Worm (Caenorhabditis elegans): ENCODE data around the gene C25F9.16.

C25F9.16 gene

DNA sequence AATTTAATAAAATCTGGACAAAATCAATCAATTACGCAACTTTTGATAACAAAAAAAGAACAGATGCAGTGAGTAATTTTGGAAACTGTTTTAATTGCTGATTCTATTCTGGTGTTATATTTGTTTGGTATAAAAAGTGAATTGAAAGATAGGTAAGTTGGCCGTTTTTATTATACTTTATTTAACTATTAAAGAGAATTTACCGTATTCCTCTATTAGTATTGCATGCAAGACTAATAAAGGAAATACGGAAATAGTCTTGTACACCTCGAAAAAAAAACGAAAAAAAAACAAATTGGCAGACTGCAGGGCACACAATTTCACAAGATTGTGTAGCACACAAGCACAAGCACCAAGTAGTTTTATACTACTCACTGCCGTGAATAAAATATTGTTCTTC is 28.4 kb downstream of the C25F9.16 start, which contains the start of gene Y43F8B.25:
TSS of gene Y43F8B.25 (plus strand) at position 301 of the 400 bp plus-strand sequence.
- TF ChIP-seq nhr-23 (tag; optimal IDR thresholded peaks at IDR 0.05) (no peak), elt-2 (tag; optimal IDR thresholded peaks at IDR 0.05) (no peak), snpc-4 (tag; optimal IDR thresholded peaks at IDR 0.05) (no peak), lin-39 (tag; optimal IDR thresholded peaks at IDR 0.05) (no peak), fos-1 (tag; optimal IDR thresholded peaks at IDR 0.05) (no peak), ceh-9 (tag; optimal IDR thresholded peaks at IDR 0.05) (no peak), nhr-77 (tag; optimal IDR thresholded peaks at IDR 0.05) (no peak), ama-1 (optimal IDR thresholded peaks at IDR 0.05) (no peak), eor-1 (tag; optimal IDR thresholded peaks at IDR 0.05) (no peak), ceh-16 (tag; optimal IDR thresholded peaks at IDR 0.05) (no peak), skn-1 (tag; optimal IDR thresholded peaks at IDR 0.05) (no peak), nhr-43 (tag; optimal IDR thresholded peaks at IDR 0.05; ENCODE audit: poor library complexity, severe bottlenecking) (no peak), egl-27 (tag; optimal IDR thresholded peaks at IDR 0.05) (no peak), lin-15B (tag; optimal IDR thresholded peaks at IDR 0.05) (no peak), ZK546.5 (tag; optimal IDR thresholded peaks at IDR 0.05) (no peak), nhr-237 (tag; optimal IDR thresholded peaks at IDR 0.05) (no peak), nhr-76 (tag; optimal IDR thresholded peaks at IDR 0.05) (no peak), ztf-4 (tag; optimal IDR thresholded peaks at IDR 0.05) (no peak)

DNA sequence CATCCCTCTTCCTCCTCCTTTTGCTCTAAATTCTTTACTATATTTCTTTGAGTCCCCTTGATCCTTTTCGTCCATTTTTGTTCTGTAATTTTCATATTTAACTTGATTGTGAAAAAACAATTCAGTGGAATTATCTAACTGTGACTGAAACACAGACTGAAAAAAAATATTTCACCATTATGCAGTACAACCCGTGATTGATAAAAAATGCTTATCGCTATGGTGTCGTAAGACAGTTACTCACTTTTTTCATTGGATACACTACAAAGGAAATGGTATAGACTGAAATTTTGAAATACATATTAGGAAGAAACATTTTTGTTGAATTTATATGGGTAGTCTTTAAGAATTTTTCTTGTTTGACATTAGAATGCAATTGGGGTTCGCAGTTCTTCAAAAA is 33.4 kb downstream of the C25F9.16 start, which contains the start of gene Y43F8B.23:
TSS of gene Y43F8B.23 (minus strand) at position 75 of the 400 bp plus-strand sequence.
- no peak for TF ChIP-seq fkh-10 (GFP tag; optimal IDR thresholded peaks at IDR 0.05)
- peak; percentile 81 for TF ChIP-seq elt-2 (tag; optimal IDR thresholded peaks at IDR 0.05)
- no peak for TF ChIP-seq nfya-1 (tag; optimal IDR thresholded peaks at IDR 0.05; ENCODE audit: insufficient read depth)
- TF ChIP-seq fkh-2 (tag; optimal IDR thresholded peaks at IDR 0.05), result no peak
- peak; percentile 52 for TF ChIP-seq pha-4 (tag; optimal IDR thresholded peaks at IDR 0.05)
- TF ChIP-seq elt-3 (tag; optimal IDR thresholded peaks at IDR 0.05), result no peak
- peak; percentile 63 for TF ChIP-seq pqm-1 (tag; optimal IDR thresholded peaks at IDR 0.05)
- TF ChIP-seq ceh-28 (tag; optimal IDR thresholded peaks at IDR 0.05), result no peak
- TF ChIP-seq jun-1 (tag; optimal IDR thresholded peaks at IDR 0.05), result peak; percentile 41

DNA sequence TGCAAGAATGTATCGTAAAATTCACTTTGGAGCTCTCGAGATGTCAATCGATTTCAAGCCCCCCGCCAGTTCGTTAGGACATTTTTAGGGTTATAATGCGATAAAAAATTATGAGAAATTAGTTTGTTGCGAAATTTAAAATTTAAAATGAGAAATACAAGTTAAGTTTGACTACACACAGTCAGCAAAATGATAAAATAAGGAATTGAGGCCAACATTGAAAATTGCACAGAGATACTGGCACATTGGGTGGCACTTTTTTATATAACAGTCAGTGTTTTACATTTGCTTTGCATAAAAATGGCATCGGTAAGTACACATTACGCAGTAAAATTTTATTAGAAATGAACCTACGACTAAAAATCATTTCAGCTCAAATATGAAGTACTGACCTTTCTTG is 33.9 kb downstream of the C25F9.16 start, which contains the start of gene Y43F8B.12:
TSS of gene Y43F8B.12 (plus strand) at position 301 of the 400 bp plus-strand sequence.
- TF ChIP-seq ceh-28 (tag; optimal IDR thresholded peaks at IDR 0.05) (no peak), nhr-28 (tag; optimal IDR thresholded peaks at IDR 0.05) (no peak), nhr-12 (tag; optimal IDR thresholded peaks at IDR 0.05) (no peak), hmg-11 (tag; optimal IDR thresholded peaks at IDR 0.05) (no peak), tbx-2 (tag; optimal IDR thresholded peaks at IDR 0.05) (no peak), ceh-16 (tag; optimal IDR thresholded peaks at IDR 0.05) (no peak), aly-2 (tag; optimal IDR thresholded peaks at IDR 0.05) (no peak), nhr-77 (tag; optimal IDR thresholded peaks at IDR 0.05) (no peak), unc-39 (tag; optimal IDR thresholded peaks at IDR 0.05) (no peak), unc-62 (GFP tag; optimal IDR thresholded peaks at IDR 0.05) (no peak), ceh-82 (tag; optimal IDR thresholded peaks at IDR 0.05) (no peak), egl-27 (tag; optimal IDR thresholded peaks at IDR 0.05) (no peak), nfya-1 (tag; optimal IDR thresholded peaks at IDR 0.05; ENCODE audit: insufficient read depth) (no peak), nhr-25 (tag; optimal IDR thresholded peaks at IDR 0.05) (no peak), nhr-11 (tag; optimal IDR thresholded peaks at IDR 0.05) (no peak)

DNA sequence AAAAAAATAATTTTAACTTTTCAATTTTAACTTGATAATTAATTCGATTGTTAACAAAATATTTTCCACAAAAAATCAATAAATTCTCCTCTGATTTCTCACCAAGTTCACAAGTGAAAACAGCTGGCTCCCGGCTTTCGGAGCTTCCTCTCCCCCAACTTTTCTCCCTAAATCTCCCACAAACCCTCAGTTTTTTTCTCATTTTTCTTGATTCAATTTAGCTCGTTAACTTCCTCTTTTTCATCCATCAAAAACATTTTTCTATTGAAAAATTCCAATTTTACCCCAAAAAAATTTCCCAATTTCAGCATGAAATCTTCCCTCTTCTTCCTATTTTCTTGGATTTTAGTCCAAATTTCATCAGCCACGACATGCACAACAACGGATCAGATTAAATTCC is 36.2 kb downstream of the C25F9.16 start, which contains the start of gene Y43F8B.11:
TSS of gene Y43F8B.11 (plus strand) at position 301 of the 400 bp plus-strand sequence.
- TF ChIP-seq nhr-11 (tag; optimal IDR thresholded peaks at IDR 0.05), result no peak
- TF ChIP-seq aly-2 (tag; optimal IDR thresholded peaks at IDR 0.05), result no peak
- TF ChIP-seq pqm-1 (tag; optimal IDR thresholded peaks at IDR 0.05), result no peak
- no peak for TF ChIP-seq nhr-237 (tag; optimal IDR thresholded peaks at IDR 0.05)
- TF ChIP-seq tbx-2 (tag; optimal IDR thresholded peaks at IDR 0.05), result no peak
- no peak for TF ChIP-seq elt-1 (tag; optimal IDR thresholded peaks at IDR 0.05)
- TF ChIP-seq daf-12 (tag; optimal IDR thresholded peaks at IDR 0.05), result no peak

Measured in whole organism, L3 larva.